Fruit fly (Drosophila melanogaster) whole organism, wandering third instar larva: ENCODE data around the gene CG15143.

Experiments
- CrebA ChIP-seq: fragments of 200-800 bp; sonication (Bioruptor generic); optimal IDR thresholded peaks from 2 replicates; lab custom pipeline; 2016; ENCODE audit warnings: missing biosample characterization, mild to moderate bottlenecking, missing genetic modification characterization, borderline replicate concordance
- Dif ChIP-seq: fragments of 200-275, 200-300 bp; sonication (Bioruptor generic); optimal IDR thresholded peaks from 2 replicates; lab custom pipeline; 2018; ENCODE audit warnings: missing biosample characterization, missing genetic modification characterization; ENCODE audit not compliant: partially characterized antibody
- Jra ChIP-seq: sonication (Bioruptor generic); optimal IDR thresholded peaks from 2 replicates; lab custom pipeline; 2016; ENCODE audit warnings: missing biosample characterization, missing genetic modification characterization
- N ChIP-seq: fragments of >200 bp; optimal IDR thresholded peaks from 2 replicates; lab custom pipeline; 2018; ENCODE audit warnings: missing biosample characterization, missing external identifiers, missing genetic modification characterization
- dsf ChIP-seq: sonication (Bioruptor generic); optimal IDR thresholded peaks from 2 replicates; lab custom pipeline; 2016; ENCODE audit warnings: missing biosample characterization, missing genetic modification characterization, borderline replicate concordance
- ey ChIP-seq: fragments of 200-800 bp; sonication (Bioruptor generic); optimal IDR thresholded peaks from 2 replicates; lab custom pipeline; 2016; ENCODE audit warnings: missing biosample characterization, missing genetic modification characterization
- fru ChIP-seq: fragments of 200-800 bp; sonication (Bioruptor generic); optimal IDR thresholded peaks from 3 replicates; lab custom pipeline; 2016; ENCODE audit warnings: missing biosample characterization, mild to moderate bottlenecking, missing genetic modification characterization
- pan ChIP-seq: fragments of >200 bp; optimal IDR thresholded peaks from 2 replicates; lab custom pipeline; 2017
- sage ChIP-seq: fragments of 200-800 bp; sonication (Bioruptor generic); optimal IDR thresholded peaks from 2 replicates; lab custom pipeline; 2016; ENCODE audit warnings: missing biosample characterization, mild to moderate bottlenecking, missing genetic modification characterization
- usp ChIP-seq: fragments of >200 bp; optimal IDR thresholded peaks from 2 replicates; lab custom pipeline; 2017; ENCODE audit warnings: missing biosample characterization, missing genetic modification characterization

- TF ChIP-seq dsf = no peak
- TF ChIP-seq ey = no peak
- TF ChIP-seq N (GFP tag; lab: Kevin White, UChicago) = peak; percentile 54
- no peak for TF ChIP-seq usp (GFP tag; lab: Kevin White, UChicago)
- TF ChIP-seq Dif (GFP tag; lab: Kevin White, UChicago) = no peak
- no peak for TF ChIP-seq Jra (GFP tag; lab: Kevin White, UChicago)
- TF ChIP-seq pan = no peak
- no peak for TF ChIP-seq CrebA (GFP tag; lab: Kevin White, UChicago)
- no peak for TF ChIP-seq sage (GFP tag; lab: Kevin White, UChicago)
- TF ChIP-seq fru (GFP tag; lab: Kevin White, UChicago) = no peak
Measured at dm6 chr2L:17472582-17473524, 51.5 kb downstream of the CG15143 start, which contains the start of gene BicD.
